Fruit fly (Drosophila melanogaster): ENCODE measurements around the gene lmgA.

dm6 chr2L:8496269-8496668 lies 32.1 kb downstream of the lmgA start, which contains the start of gene Bace:
- TF ChIP-seq Met (GFP tag; optimal IDR thresholded peaks at IDR 0.05), result no peak
- no peak for TF ChIP-seq acj6 (GFP tag; optimal IDR thresholded peaks at IDR 0.05)
- no peak for TF ChIP-seq esn (GFP tag; optimal IDR thresholded peaks at IDR 0.05)
- TF ChIP-seq CG8319 (GFP tag; optimal IDR thresholded peaks at IDR 0.05), result no peak
- TF ChIP-seq CG16779 (tag; optimal IDR thresholded peaks at IDR 0.05), result no peak
- no peak for TF ChIP-seq Smox (GFP tag; optimal IDR thresholded peaks at IDR 0.05)
- no peak for TF ChIP-seq CG11294 (GFP tag; IDR thresholded peaks at IDR 0.05)
- TF ChIP-seq CG8632 (GFP tag; optimal IDR thresholded peaks at IDR 0.05), result no peak

Data from whole organism, prepupa.